Fruit fly (Drosophila melanogaster) whole organism, pupa: ENCODE results near the gene CG18518.

Experiments used
- CG10348 ChIP-seq: fragments of 200-800 bp; sonication (Bioruptor generic); IDR thresholded peaks from 2 replicates; pipeline ENCODE4 v1.3.6; 2022; ENCODE audit warnings: missing biosample characterization, missing genetic modification characterization
- CG12605 ChIP-seq: fragments of 200-800 bp; sonication (Bioruptor generic); IDR thresholded peaks from 2 replicates; pipeline ENCODE4 v1.3.6; 2022; ENCODE audit warnings: missing biosample characterization, missing genetic modification characterization
- CG13204 ChIP-seq: fragments of 200-800 bp; sonication (Bioruptor generic); optimal IDR thresholded peaks from 2 replicates; lab custom pipeline; 2018; ENCODE audit warnings: missing biosample characterization, mild to moderate bottlenecking, missing genetic modification characterization, moderate library complexity
- CG14655 ChIP-seq: fragments of 200-800 bp; sonication (Bioruptor generic); optimal IDR thresholded peaks from 3 replicates; lab custom pipeline; 2017; ENCODE audit warnings: mild to moderate bottlenecking, missing biosample characterization, missing genetic modification reagents, missing genetic modification characterization
- CG15710 ChIP-seq: fragments of 200-800 bp; sonication (Bioruptor generic); optimal IDR thresholded peaks from 2 replicates; lab custom pipeline; 2018; ENCODE audit warnings: missing biosample characterization, mild to moderate bottlenecking, missing genetic modification characterization, moderate library complexity
- CG17806 ChIP-seq: fragments of 200-800 bp; sonication (Bioruptor generic); optimal IDR thresholded peaks from 2 replicates; lab custom pipeline; 2018; ENCODE audit warnings: missing biosample characterization, mild to moderate bottlenecking, missing genetic modification characterization, moderate library complexity
- CG32121 ChIP-seq: fragments of 200-800 bp; sonication (Bioruptor generic); IDR thresholded peaks from 2 replicates; pipeline ENCODE4 v1.3.6; 2022; ENCODE audit warnings: missing biosample characterization, missing genetic modification characterization
- CG34367 ChIP-seq: fragments of 200-800 bp; sonication (Bioruptor generic); optimal IDR thresholded peaks from 2 replicates; lab custom pipeline; 2018; ENCODE audit warnings: missing biosample characterization, mild to moderate bottlenecking, missing genetic modification characterization
- CG4496 ChIP-seq: fragments of 200-800 bp; sonication (Bioruptor generic); IDR thresholded peaks from 3 replicates; pipeline ENCODE4 v1.3.6; 2022; ENCODE audit warnings: missing biosample characterization, missing genetic modification characterization
- CG8159 ChIP-seq: fragments of 200-800 bp; sonication (Bioruptor generic); optimal IDR thresholded peaks from 3 replicates; lab custom pipeline; 2018; ENCODE audit warnings: missing biosample characterization, mild to moderate bottlenecking, missing genetic modification characterization, moderate library complexity
- CG8301 ChIP-seq: fragments of 200-800 bp; sonication (Bioruptor generic); optimal IDR thresholded peaks from 2 replicates; lab custom pipeline; 2018; ENCODE audit warnings: missing biosample characterization, mild to moderate bottlenecking, missing genetic modification characterization
- CG9948 ChIP-seq: fragments of 200-800 bp; sonication (Bioruptor generic); optimal IDR thresholded peaks from 2 replicates; lab custom pipeline; 2018; ENCODE audit warnings: missing biosample characterization, mild to moderate bottlenecking, missing genetic modification characterization, moderate library complexity
- D1 ChIP-seq: fragments of 200-800 bp; sonication (Bioruptor generic); optimal IDR thresholded peaks from 2 replicates; lab custom pipeline; 2018; ENCODE audit warnings: missing biosample characterization, mild to moderate bottlenecking, missing genetic modification characterization, moderate library complexity
- EcR ChIP-seq: fragments of 200-800 bp; sonication (Bioruptor generic); optimal IDR thresholded peaks from 3 replicates; lab custom pipeline; 2019; ENCODE audit warnings: missing biosample characterization, missing genetic modification characterization, mild to moderate bottlenecking, moderate library complexity, missing genetic modification reagents
- Ets98B ChIP-seq: fragments of 200-800 bp; sonication (Bioruptor generic); IDR thresholded peaks from 2 replicates; pipeline ENCODE4 v1.3.6; 2022; ENCODE audit warnings: missing biosample characterization, missing genetic modification characterization
- Pif1A ChIP-seq: fragments of 200-800 bp; sonication (Bioruptor generic); optimal IDR thresholded peaks from 3 replicates; lab custom pipeline; 2016; ENCODE audit warnings: missing biosample characterization, missing genetic modification characterization
- Pif1B ChIP-seq: fragments of 200-800 bp; sonication (Bioruptor generic); optimal IDR thresholded peaks from 3 replicates; lab custom pipeline; 2016; ENCODE audit warnings: missing biosample characterization, missing genetic modification characterization
- Snoo ChIP-seq: fragments of 200-800 bp; sonication (Bioruptor generic); optimal IDR thresholded peaks from 3 replicates; lab custom pipeline; 2017; ENCODE audit warnings: missing biosample characterization, mild to moderate bottlenecking, missing genetic modification characterization, inconsistent platforms
- fd96Ca ChIP-seq: fragments of 200-800 bp; sonication (Bioruptor generic); IDR thresholded peaks from 3 replicates; pipeline ENCODE4 v1.3.6; 2022; ENCODE audit warnings: missing biosample characterization, missing genetic modification characterization
- gl ChIP-seq: fragments of 200-800 bp; sonication (Bioruptor generic); optimal IDR thresholded peaks from 2 replicates; lab custom pipeline; 2018; ENCODE audit warnings: missing biosample characterization, mild to moderate bottlenecking, missing genetic modification characterization
- rn ChIP-seq: fragments of 200-800 bp; sonication (Bioruptor generic); IDR thresholded peaks from 2 replicates; pipeline ENCODE4 v1.3.6; 2022; ENCODE audit warnings: missing biosample characterization, missing genetic modification characterization

Gene CG18518

dm6 chr2L:15835558-15835957, at the start of gene CG18518:
CG18518 (minus strand) TSS chr2L:15835658.
- TF ChIP-seq CG13204: no peak
- TF ChIP-seq Pif1A (GFP tag; lab: Kevin White, UChicago): no peak
- TF ChIP-seq CG34367 (tag; lab: Kevin White, UChicago): no peak
- TF ChIP-seq Pif1B (GFP tag; lab: Kevin White, UChicago): no peak
- TF ChIP-seq EcR: no peak
- TF ChIP-seq CG15710: no peak
- no peak for TF ChIP-seq CG12605 (GFP tag; lab: Robert Waterston, UW)
- no peak for TF ChIP-seq CG14655 (GFP tag; lab: Kevin White, UChicago)
- no peak for TF ChIP-seq CG8301
- TF ChIP-seq CG9948: no peak
- no peak for TF ChIP-seq fd96Ca
- no peak for TF ChIP-seq D1

- TF ChIP-seq gl (no peak), Pif1B (GFP tag; lab: Kevin White, UChicago) (no peak), CG32121 (no peak), CG34367 (tag; lab: Kevin White, UChicago) (no peak), Snoo (tag; lab: Kevin White, UChicago) (no peak), CG14655 (GFP tag; lab: Kevin White, UChicago) (no peak), CG15710 (no peak), D1 (no peak), rn (GFP tag; lab: Robert Waterston, UW) (no peak), Ets98B (GFP tag; lab: Robert Waterston, UW) (no peak), CG10348 (GFP tag; lab: Robert Waterston, UW) (no peak)
These were observed 47.6 kb upstream of the CG18518 start, which contains the start of gene CG44475 for dm6 chr2L:15883090-15883489. CG44475 (minus strand) TSS chr2L:15883190.

dm6 chr2L:15880056-15880455, 44.6 kb upstream of the CG18518 start, which contains the start of gene CG7653:
CG7653 (minus strand) TSS chr2L:15880156.
- TF ChIP-seq CG4496 (GFP tag; lab: Robert Waterston, UW) (no peak), D1 (no peak), CG9948 (no peak), CG12605 (GFP tag; lab: Robert Waterston, UW) (no peak), rn (GFP tag; lab: Robert Waterston, UW) (no peak), Ets98B (GFP tag; lab: Robert Waterston, UW) (no peak), Pif1A (GFP tag; lab: Kevin White, UChicago) (no peak), CG34367 (tag; lab: Kevin White, UChicago) (no peak), CG32121 (no peak), gl (no peak), CG8301 (no peak), CG8159 (tag; lab: Kevin White, UChicago) (no peak), CG10348 (GFP tag; lab: Robert Waterston, UW) (no peak), CG17806 (tag; lab: Kevin White, UChicago) (no peak), Snoo (tag; lab: Kevin White, UChicago) (no peak)
- TF ChIP-seq, all 21 proteins: peak for 0

dm6 chr2L:15865361-15865760, 29.9 kb upstream of the CG18518 start, which contains the start of gene CG42792:
CG42792 (minus strand) TSS chr2L:15865461.
- no peak for TF ChIP-seq fd96Ca
- TF ChIP-seq CG9948: no peak
- no peak for TF ChIP-seq EcR
- TF ChIP-seq gl: no peak
- TF ChIP-seq CG8159 (tag; lab: Kevin White, UChicago): no peak
- TF ChIP-seq CG32121: no peak
- TF ChIP-seq CG4496 (GFP tag; lab: Robert Waterston, UW): no peak
- TF ChIP-seq Snoo (tag; lab: Kevin White, UChicago): no peak
- no peak for TF ChIP-seq rn (GFP tag; lab: Robert Waterston, UW)
- TF ChIP-seq CG17806 (tag; lab: Kevin White, UChicago): no peak
- TF ChIP-seq D1: no peak
- no peak for TF ChIP-seq Pif1B (GFP tag; lab: Kevin White, UChicago)
- no peak for TF ChIP-seq Pif1A (GFP tag; lab: Kevin White, UChicago)
- TF ChIP-seq CG14655 (GFP tag; lab: Kevin White, UChicago): no peak
- no peak for TF ChIP-seq CG10348 (GFP tag; lab: Robert Waterston, UW)

- TF ChIP-seq CG8301: no peak
These were observed 18.4 kb upstream of the CG18518 start, which contains the start of gene Tektin-A for dm6 chr2L:15853826-15854225. Tektin-A (plus strand) TSS chr2L:15854126.

dm6 chr2L:15852292-15852691, 16.8 kb upstream of the CG18518 start, which contains the start of gene CG13243:
CG13243 (plus strand) TSS chr2L:15852592.
- TF ChIP-seq D1 (no peak), fd96Ca (no peak), Ets98B (GFP tag; lab: Robert Waterston, UW) (no peak), CG14655 (GFP tag; lab: Kevin White, UChicago) (no peak), EcR (no peak), CG12605 (GFP tag; lab: Robert Waterston, UW) (no peak), CG8301 (no peak), rn (GFP tag; lab: Robert Waterston, UW) (no peak)

- TF ChIP-seq CG8159 (tag; lab: Kevin White, UChicago): no peak
- TF ChIP-seq rn (GFP tag; lab: Robert Waterston, UW): no peak
- TF ChIP-seq CG9948: no peak
- no peak for TF ChIP-seq Pif1B (GFP tag; lab: Kevin White, UChicago)
- TF ChIP-seq CG15710: no peak
- no peak for TF ChIP-seq fd96Ca
- TF ChIP-seq CG32121: no peak
- TF ChIP-seq CG34367 (tag; lab: Kevin White, UChicago): no peak
- no peak for TF ChIP-seq D1
- no peak for TF ChIP-seq CG4496 (GFP tag; lab: Robert Waterston, UW)
- TF ChIP-seq CG13204: no peak
- TF ChIP-seq CG14655 (GFP tag; lab: Kevin White, UChicago): no peak
- TF ChIP-seq gl: no peak
These were observed 11.1 kb upstream of the CG18518 start for dm6 chr2L:15846600-15846999.
